Worm (Caenorhabditis elegans): ENCODE measurements around the gene C04E12.4.

DNA sequence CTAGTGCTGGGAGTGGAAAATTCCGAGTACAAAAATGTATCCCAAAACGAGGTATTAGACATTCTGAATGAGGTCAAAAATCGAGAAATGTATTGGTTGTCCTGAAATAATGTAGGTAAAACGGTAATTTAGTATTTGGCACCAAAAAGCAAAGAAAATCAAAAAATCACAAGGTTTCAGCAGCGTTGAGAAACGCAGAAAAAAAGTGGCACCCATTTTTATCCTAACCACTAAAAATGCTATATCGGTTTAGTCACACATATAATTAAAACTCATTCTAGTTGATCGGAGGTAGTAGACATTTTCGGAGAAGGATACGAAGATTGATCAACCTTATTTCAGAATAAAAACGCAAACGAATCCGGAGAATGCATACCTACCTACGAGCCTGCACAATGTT is 10.1 kb downstream of the C04E12.4 start, which contains the start of gene srx-121:
- TF ChIP-seq hmg-4 (GFP tag; optimal IDR thresholded peaks at IDR 0.05) (no peak), ets-7 (tag; optimal IDR thresholded peaks at IDR 0.05) (no peak), tbx-11 (GFP tag; IDR thresholded peaks at IDR 0.05) (no peak), pes-1 (GFP tag; IDR thresholded peaks at IDR 0.05) (no peak), hmbx-1 (tag; optimal IDR thresholded peaks at IDR 0.05) (no peak), ceh-13 (GFP tag; optimal IDR thresholded peaks at IDR 0.05) (no peak)
